Fruit fly (Drosophila melanogaster) whole organism, embryonic: ENCODE measurements around the gene CG4991.

Experiments
- CG11723 ChIP-seq: fragments of 200-800 bp; sonication (Bioruptor generic); optimal IDR thresholded peaks from 2 replicates; lab custom pipeline; 2017; ENCODE audit warnings: missing biosample characterization, mild to moderate bottlenecking, missing genetic modification characterization
- CG12659 ChIP-seq: fragments of 200-800 bp; sonication (Bioruptor generic); optimal IDR thresholded peaks from 3 replicates; lab custom pipeline; 2017; ENCODE audit warnings: mild to moderate bottlenecking, missing biosample characterization, missing genetic modification reagents, missing genetic modification characterization
- CG12942 ChIP-seq: fragments of 200-800 bp; sonication (Bioruptor generic); optimal IDR thresholded peaks from 3 replicates; lab custom pipeline; 2016; ENCODE audit warnings: missing biosample characterization, missing genetic modification characterization
- CG13775 ChIP-seq: fragments of 200-800 bp; sonication (Bioruptor generic); optimal IDR thresholded peaks from 3 replicates; lab custom pipeline; 2017; ENCODE audit warnings: missing biosample characterization, mild to moderate bottlenecking, missing genetic modification characterization
- CG1602 ChIP-seq: fragments of 200-800 bp; sonication (Bioruptor generic); optimal IDR thresholded peaks from 3 replicates; lab custom pipeline; 2016; ENCODE audit warnings: missing biosample characterization, missing genetic modification characterization
- CG16813 ChIP-seq: fragments of 200-800 bp; sonication (Bioruptor generic); IDR thresholded peaks from 3 replicates; pipeline ENCODE4 v1.3.6; 2022; ENCODE audit warnings: missing biosample characterization, missing genetic modification characterization; ENCODE audit not compliant: partially characterized antibody
- CG17385 ChIP-seq: fragments of 200-800 bp; sonication (Bioruptor generic); optimal IDR thresholded peaks from 3 replicates; lab custom pipeline; 2018; ENCODE audit warnings: missing biosample characterization, mild to moderate bottlenecking, missing genetic modification characterization
- CG2120 ChIP-seq: fragments of 200-800 bp; sonication (Bioruptor generic); optimal IDR thresholded peaks from 3 replicates; lab custom pipeline; 2016; ENCODE audit warnings: missing biosample characterization, missing genetic modification characterization
- CG3163 ChIP-seq: fragments of 200-800 bp; sonication (Bioruptor generic); optimal IDR thresholded peaks from 3 replicates; lab custom pipeline; 2016; ENCODE audit warnings: missing biosample characterization, missing genetic modification characterization
- CG3281 ChIP-seq: fragments of 200-800 bp; sonication (Bioruptor generic); optimal IDR thresholded peaks from 3 replicates; lab custom pipeline; 2017; ENCODE audit warnings: missing biosample characterization, mild to moderate bottlenecking, missing genetic modification characterization
- CG4404 ChIP-seq: fragments of 200-800 bp; sonication (Bioruptor generic); IDR thresholded peaks from 2 replicates; pipeline ENCODE4 v1.3.6; 2022; ENCODE audit warnings: missing biosample characterization, missing genetic modification characterization
- CG6272 ChIP-seq: fragments of 200-800 bp; sonication (Bioruptor generic); IDR thresholded peaks from 2 replicates; pipeline ENCODE4 v1.3.6; 2022; ENCODE audit warnings: missing biosample characterization, missing genetic modification characterization
- CG6683 ChIP-seq: fragments of 200-800 bp; sonication (Bioruptor generic); optimal IDR thresholded peaks from 2 replicates; lab custom pipeline; 2017; ENCODE audit warnings: missing biosample characterization, mild to moderate bottlenecking, missing genetic modification characterization, missing genetic modification reagents
- CG6854 ChIP-seq: fragments of 200-800 bp; sonication (Bioruptor generic); optimal IDR thresholded peaks from 3 replicates; lab custom pipeline; 2017; ENCODE audit warnings: missing biosample characterization, mild to moderate bottlenecking, missing genetic modification characterization
- CG7357 ChIP-seq: fragments of 200-800 bp; sonication (Bioruptor generic); IDR thresholded peaks from 3 replicates; pipeline ENCODE4 v1.3.6; 2022; ENCODE audit warnings: missing biosample characterization, missing genetic modification characterization
- CG8765 ChIP-seq: fragments of 200-800 bp; sonication (Bioruptor generic); IDR thresholded peaks from 2 replicates; pipeline ENCODE4 v1.3.6; 2022; ENCODE audit warnings: missing biosample characterization, missing genetic modification characterization
- CTCF ChIP-seq: fragments of 200-800 bp; sonication (Bioruptor generic); optimal IDR thresholded peaks from 2 replicates; lab custom pipeline; 2017; ENCODE audit warnings: missing biosample characterization, mild to moderate bottlenecking, missing genetic modification characterization, moderate library complexity
- D19A ChIP-seq: fragments of 200-800 bp; optimal IDR thresholded peaks from 3 replicates; lab custom pipeline; 2019; ENCODE audit warnings: missing biosample characterization, mild to moderate bottlenecking, missing genetic modification characterization, moderate library complexity
- Drgx ChIP-seq: fragments of 200-800 bp; sonication (Bioruptor generic); IDR thresholded peaks from 2 replicates; pipeline ENCODE4 v1.3.6; 2022; ENCODE audit warnings: missing biosample characterization, missing genetic modification characterization
- Fer1 ChIP-seq: fragments of 200-800 bp; sonication (Bioruptor generic); optimal IDR thresholded peaks from 2 replicates; lab custom pipeline; 2017; ENCODE audit warnings: missing biosample characterization, mild to moderate bottlenecking, missing genetic modification characterization
- Hsf ChIP-seq: fragments of 200-800 bp; sonication (Bioruptor generic); optimal IDR thresholded peaks from 3 replicates; lab custom pipeline; 2016; ENCODE audit warnings: missing biosample characterization, missing genetic modification characterization
- Kr ChIP-seq: fragments of 200-800 bp; sonication (Bioruptor generic); optimal IDR thresholded peaks from 2 replicates; lab custom pipeline; 2017; ENCODE audit warnings: missing biosample characterization, mild to moderate bottlenecking, missing genetic modification characterization
- Lim3 ChIP-seq: fragments of 200-800 bp; sonication (Bioruptor generic); IDR thresholded peaks from 2 replicates; pipeline ENCODE4 v1.3.6; 2022; ENCODE audit warnings: missing biosample characterization, missing genetic modification characterization
- MBD-R2 ChIP-seq: fragments of 200-800 bp; sonication (Bioruptor generic); IDR thresholded peaks from 2 replicates; pipeline ENCODE4 v1.3.6; 2022; ENCODE audit warnings: missing biosample characterization, missing genetic modification characterization
- Nf-YC ChIP-seq: fragments of 200-800 bp; optimal IDR thresholded peaks from 3 replicates; lab custom pipeline; 2019; ENCODE audit warnings: missing biosample characterization, mild to moderate bottlenecking, missing genetic modification characterization, moderate library complexity
- Sry-δ ChIP-seq: fragments of 200-800 bp; sonication (Bioruptor generic); optimal IDR thresholded peaks from 2 replicates; lab custom pipeline; 2016; ENCODE audit warnings: missing biosample characterization, missing genetic modification characterization
- Tbp ChIP-seq: fragments of >200 bp; optimal IDR thresholded peaks from 2 replicates; lab custom pipeline; 2018; ENCODE audit warnings: missing biosample characterization, missing genetic modification characterization
- Trl ChIP-seq, 3 experiments: fragments of >200 bp in 2 of 3; fragments of 200-800 bp in 1 of 3; sonication (Bioruptor generic) in 1 of 3; optimal IDR thresholded peaks; 2 replicates in 1 of 3; 3 replicates in 2 of 3; lab custom pipeline; 2016 to 2017; ENCODE audit warnings: missing biosample characterization in 1 of 3, missing genetic modification characterization in 1 of 3
- ara ChIP-seq: fragments of 200-800 bp; sonication (Bioruptor generic); IDR thresholded peaks from 2 replicates; pipeline ENCODE4 v1.3.6; 2022; ENCODE audit warnings: missing biosample characterization, missing genetic modification characterization
- ato ChIP-seq: fragments of 200-800 bp; sonication (Bioruptor generic); IDR thresholded peaks from 2 replicates; pipeline ENCODE4 v1.3.6; 2022; ENCODE audit warnings: missing biosample characterization, missing genetic modification characterization; ENCODE audit not compliant: partially characterized antibody
- caup ChIP-seq: fragments of 200-800 bp; sonication (Bioruptor generic); optimal IDR thresholded peaks from 3 replicates; lab custom pipeline; 2017; ENCODE audit warnings: missing biosample characterization, mild to moderate bottlenecking, missing genetic modification characterization, moderate library complexity; ENCODE audit not compliant: severe bottlenecking
- chinmo ChIP-seq: fragments of 200-800 bp; sonication (Bioruptor generic); IDR thresholded peaks from 4 replicates; pipeline ENCODE4 v1.3.6; 2022; ENCODE audit warnings: missing biosample characterization, missing genetic modification characterization; ENCODE audit not compliant: partially characterized antibody
- croc ChIP-seq: fragments of 200-800 bp; sonication (Bioruptor generic); conservative IDR thresholded peaks from 3 replicates; pipeline ENCODE4 v1.3.6; 2022; ENCODE audit warnings: missing biosample characterization, missing genetic modification characterization
- emc ChIP-seq: fragments of 200-800 bp; sonication (Bioruptor generic); optimal IDR thresholded peaks from 2 replicates; lab custom pipeline; 2016; ENCODE audit warnings: missing biosample characterization, missing genetic modification characterization
- eve ChIP-seq, 2 experiments: fragments of >200 bp; optimal IDR thresholded peaks; 2 replicates each; lab custom pipeline; 2017; ENCODE audit warnings: missing biosample characterization in 2 of 2, missing genetic modification characterization in 2 of 2
- exex ChIP-seq: fragments of 200-800 bp; sonication (Bioruptor generic); optimal IDR thresholded peaks from 4 replicates; lab custom pipeline; 2018; ENCODE audit warnings: missing biosample characterization, mild to moderate bottlenecking, missing genetic modification characterization, moderate library complexity
- fd3F ChIP-seq: fragments of 200-800 bp; sonication (Bioruptor generic); optimal IDR thresholded peaks from 2 replicates; lab custom pipeline; 2018; ENCODE audit warnings: missing biosample characterization, mild to moderate bottlenecking, missing genetic modification characterization, moderate library complexity
- fd64A ChIP-seq: fragments of 200-800 bp; sonication (Bioruptor generic); optimal IDR thresholded peaks from 3 replicates; lab custom pipeline; 2018; ENCODE audit warnings: missing biosample characterization, mild to moderate bottlenecking, missing genetic modification characterization
- fd96Cb ChIP-seq: fragments of 200-800 bp; sonication (Bioruptor generic); optimal IDR thresholded peaks from 2 replicates; lab custom pipeline; 2018; ENCODE audit warnings: missing biosample characterization, mild to moderate bottlenecking, missing genetic modification characterization, moderate library complexity
- lmd ChIP-seq: fragments of 200-800 bp; sonication (Bioruptor generic); IDR thresholded peaks from 2 replicates; pipeline ENCODE4 v1.3.6; 2022; ENCODE audit warnings: missing biosample characterization, missing genetic modification characterization
- maf-S ChIP-seq: fragments of 200-800 bp; sonication (Bioruptor generic); optimal IDR thresholded peaks from 2 replicates; lab custom pipeline; 2016; ENCODE audit warnings: missing biosample characterization, missing genetic modification characterization
- phol ChIP-seq: fragments of 200-800 bp; sonication (Bioruptor generic); optimal IDR thresholded peaks from 3 replicates; lab custom pipeline; 2018; ENCODE audit warnings: missing biosample characterization, mild to moderate bottlenecking, missing genetic modification characterization, moderate library complexity
- rib ChIP-seq: fragments of 200-800 bp; sonication (Bioruptor generic); IDR thresholded peaks from 2 replicates; pipeline ENCODE4 v1.3.6; 2022; ENCODE audit warnings: missing biosample characterization, missing genetic modification characterization
- so ChIP-seq: fragments of 200-800 bp; sonication (Bioruptor generic); IDR thresholded peaks from 3 replicates; pipeline ENCODE4 v1.3.6; 2022; ENCODE audit warnings: missing biosample characterization, missing genetic modification characterization
- ssp ChIP-seq: fragments of 200-800 bp; sonication (Bioruptor generic); IDR thresholded peaks from 2 replicates; pipeline ENCODE4 v1.3.6; 2022; ENCODE audit warnings: missing biosample characterization, missing genetic modification characterization
- tin ChIP-seq: fragments of 200-800 bp; sonication (Bioruptor generic); optimal IDR thresholded peaks from 3 replicates; lab custom pipeline; 2016; ENCODE audit warnings: missing biosample characterization, missing genetic modification characterization
- vvl ChIP-seq: fragments of 200-800 bp; sonication (Bioruptor generic); IDR thresholded peaks from 2 replicates; pipeline ENCODE4 v1.3.6; 2022; ENCODE audit warnings: missing biosample characterization, missing genetic modification characterization
- wor ChIP-seq: fragments of 200-800 bp; sonication (Bioruptor generic); IDR thresholded peaks from 2 replicates; pipeline ENCODE4 v1.3.6; 2022; ENCODE audit warnings: missing biosample characterization, missing genetic modification characterization
- zen ChIP-seq: fragments of 200-800 bp; sonication (Bioruptor generic); optimal IDR thresholded peaks from 3 replicates; lab custom pipeline; 2018; ENCODE audit warnings: missing biosample characterization, mild to moderate bottlenecking, missing genetic modification characterization, moderate library complexity

CG4991 gene

DNA sequence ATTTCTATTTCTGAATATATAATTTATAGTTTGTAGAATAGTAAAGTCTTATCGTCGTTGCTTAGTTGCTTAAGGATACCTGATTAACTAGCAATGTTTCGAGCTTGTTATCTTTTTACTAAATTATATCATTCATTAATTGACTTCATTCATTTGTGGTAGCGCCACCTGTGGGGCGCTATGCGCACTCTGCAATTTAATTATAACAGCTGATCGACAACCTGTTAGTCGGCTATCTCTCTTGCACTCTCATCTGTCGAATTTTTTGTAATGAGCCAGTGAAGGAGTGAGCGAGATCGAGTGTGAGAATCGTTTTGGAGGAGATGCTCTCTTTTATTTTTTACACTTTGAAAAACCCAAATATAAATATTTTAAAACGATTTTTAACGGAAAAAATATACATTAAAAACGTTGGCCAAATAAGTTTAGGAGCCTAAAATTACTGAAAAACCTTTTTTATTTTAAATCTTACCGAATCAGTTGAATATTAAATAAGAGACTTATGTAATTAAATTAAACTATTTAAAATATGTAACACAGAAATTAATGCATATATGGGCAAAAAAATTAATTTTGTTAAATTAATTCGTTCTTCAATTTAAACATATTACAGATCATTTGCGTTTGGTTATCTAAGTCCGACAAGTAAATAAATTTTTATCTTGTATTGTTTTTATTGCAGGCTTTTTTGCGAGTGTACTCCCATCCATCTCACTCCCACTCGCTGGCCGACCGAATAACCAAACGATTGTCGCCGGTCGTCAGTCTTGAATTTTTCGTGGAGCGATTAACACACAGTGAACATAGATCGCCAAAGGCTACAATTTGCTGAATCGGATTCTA is at the start of gene CG4991, which contains the start of gene CG16700 (continued):
- TF ChIP-seq so (GFP tag; lab: Robert Waterston, UW) (peak; percentile 51; the same call in 1 of the 3 replicates), CG17385 (peak; percentile 78), CG8765 (GFP tag; lab: Robert Waterston, UW) (peak; percentile 67), CTCF (peak; percentile 91), CG6272 (GFP tag; lab: Robert Waterston, UW) (peak; percentile 32; the same call in 1 of the 2 replicates), CG12942 (GFP tag; lab: Kevin White, UChicago) (peak; percentile 48), CG1602 (GFP tag; lab: Kevin White, UChicago) (peak; percentile 78), Lim3 (no peak), CG2120 (GFP tag; lab: Kevin White, UChicago) (peak; percentile 63), Sry-δ (GFP tag; lab: Kevin White, UChicago) (no peak), exex (tag; lab: Kevin White, UChicago) (peak; percentile 35), CG6683 (GFP tag; lab: Kevin White, UChicago) (peak; percentile 66), maf-S (GFP tag; lab: Kevin White, UChicago) (no peak), CG7357 (GFP tag; lab: Robert Waterston, UW) (peak; percentile 55), eve (GFP tag; optimal IDR thresholded peaks at IDR 0.05; lab: Kevin White, UChicago) (peak in 1 of 2 experiments; percentile 69), CG3281 (peak; percentile 84), Tbp (GFP tag; lab: Kevin White, UChicago) (no peak), CG13775 (GFP tag; lab: Kevin White, UChicago) (peak; percentile 85), MBD-R2 (GFP tag; lab: Robert Waterston, UW) (peak; percentile 24; the same call in 1 of the 2 replicates), Fer1 (GFP tag; lab: Kevin White, UChicago) (peak; percentile 80), ara (peak; percentile 76), fd64A (GFP tag; lab: Kevin White, UChicago) (no peak), CG11723 (GFP tag; lab: Kevin White, UChicago) (peak; percentile 67), caup (GFP tag; lab: Kevin White, UChicago) (peak; percentile 66), ssp (GFP tag; lab: Robert Waterston, UW) (peak; percentile 59; the same call in 1 of the 2 replicates), lmd (peak; percentile 85), CG3163 (no peak), CG4404 (GFP tag; lab: Robert Waterston, UW) (peak; percentile 71), CG12659 (GFP tag; lab: Kevin White, UChicago) (peak; percentile 87), fd96Cb (tag; lab: Kevin White, UChicago) (peak; percentile 81), croc (GFP tag; lab: Robert Waterston, UW) (peak; percentile 65), CG6854 (GFP tag; lab: Kevin White, UChicago) (peak; percentile 72), CG16813 (GFP tag; lab: Robert Waterston, UW) (no peak), zen (peak; percentile 46), fd3F (GFP tag; lab: Kevin White, UChicago) (peak; percentile 61), Nf-YC (peak; percentile 83), Drgx (peak; percentile 62), D19A (tag; lab: Kevin White, UChicago) (peak; percentile 80), rib (0 out of 2 replicates have a peak, but pooled peaks have one; percentile 46), emc (GFP tag; lab: Kevin White, UChicago) (no peak), wor (peak; percentile 58; the same call in 1 of the 2 replicates), phol (tag; lab: Kevin White, UChicago) (peak; percentile 88), chinmo (GFP tag; lab: Robert Waterston, UW) (0 out of 4 replicates have a peak, but pooled peaks have one; percentile 43), Hsf (GFP tag; lab: Kevin White, UChicago) (peak; percentile 61), Trl (optimal IDR thresholded peaks at IDR 0.05; lab: Kevin White, UChicago) (peak; percentile 35 to 38), Trl (GFP tag; optimal IDR thresholded peaks at IDR 0.05; lab: Kevin White, UChicago) (no peak), Kr (no peak), ato (no peak), vvl (GFP tag; lab: Robert Waterston, UW) (peak; percentile 70), tin (GFP tag; lab: Kevin White, UChicago) (peak; percentile 70)
